Fruit fly (Drosophila melanogaster) S2 (cell line): ENCODE results near the gene CG33493.

Experiments used
- CG8478 ChIP-seq: fragments of >200 bp; optimal IDR thresholded peaks from 2 replicates; lab custom pipeline; 2018
- CTCF ChIP-seq, 2 experiments: fragments of >200 bp; optimal IDR thresholded peaks; 2 replicates each; lab custom pipeline; 2018

dm6 chr3L:10666511-10667003 lies 26.4 kb downstream of the CG33493 start:
- TF ChIP-seq CTCF (optimal IDR thresholded peaks at IDR 0.05; lab: Kevin White, UChicago), result no peak
- no peak for TF ChIP-seq CG8478 (lab: Kevin White, UChicago)
